Worm (Caenorhabditis elegans): ENCODE measurements around the gene let-99.

let-99 gene

ce11 chrIV:12614624-12615023 lies 47.0 kb downstream of the let-99 start, which contains the start of gene efa-6:
efa-6 (minus strand) TSS chrIV:12614724.
- no peak for TF ChIP-seq unc-62 (GFP tag; optimal IDR thresholded peaks at IDR 0.05)

ce11 chrIV:12615122-12615745 lies 47.6 kb downstream of the let-99 start:
- no peak for TF ChIP-seq unc-62 (GFP tag; optimal IDR thresholded peaks at IDR 0.05)

DNA sequence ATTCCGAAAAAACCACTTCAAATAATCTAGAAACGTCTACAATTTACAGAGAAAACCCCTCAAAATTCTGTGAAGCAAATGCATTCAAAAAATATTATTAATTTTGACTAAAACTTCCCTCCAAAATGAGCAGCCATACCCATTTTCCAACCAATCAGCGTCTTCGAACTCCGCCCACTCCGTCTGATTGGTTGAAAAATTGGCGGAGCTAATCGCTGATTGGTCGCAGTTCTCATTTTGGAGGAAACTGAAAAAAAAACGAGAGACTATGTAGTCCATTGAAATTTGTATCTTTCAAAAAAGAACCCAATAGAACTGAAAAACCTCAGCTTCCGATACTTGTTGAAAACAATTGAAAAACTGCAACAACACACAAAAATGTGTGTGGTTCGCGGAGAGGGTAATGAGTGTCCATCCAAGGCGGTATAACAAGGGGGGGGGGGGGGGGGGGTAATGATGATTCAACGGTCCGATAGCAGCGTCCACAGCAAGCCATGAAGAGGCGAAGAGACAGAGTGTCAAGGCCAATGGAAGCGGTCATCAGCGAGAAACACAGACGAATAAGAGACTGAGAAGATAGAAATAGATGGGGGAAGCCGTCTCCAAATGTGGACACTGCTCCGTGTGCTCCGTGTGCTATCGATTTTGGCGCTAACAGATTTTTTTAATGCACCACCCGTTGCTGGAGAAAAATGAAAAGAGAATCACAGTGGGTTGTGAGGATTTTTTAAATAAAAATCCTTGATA lies 49.5 kb downstream of the let-99 start:
- no peak for TF ChIP-seq unc-62 (GFP tag; optimal IDR thresholded peaks at IDR 0.05)

- TF ChIP-seq unc-62 (GFP tag; optimal IDR thresholded peaks at IDR 0.05): no peak
Measured at ce11 chrIV:12617934-12618333, 50.3 kb downstream of the let-99 start.

DNA sequence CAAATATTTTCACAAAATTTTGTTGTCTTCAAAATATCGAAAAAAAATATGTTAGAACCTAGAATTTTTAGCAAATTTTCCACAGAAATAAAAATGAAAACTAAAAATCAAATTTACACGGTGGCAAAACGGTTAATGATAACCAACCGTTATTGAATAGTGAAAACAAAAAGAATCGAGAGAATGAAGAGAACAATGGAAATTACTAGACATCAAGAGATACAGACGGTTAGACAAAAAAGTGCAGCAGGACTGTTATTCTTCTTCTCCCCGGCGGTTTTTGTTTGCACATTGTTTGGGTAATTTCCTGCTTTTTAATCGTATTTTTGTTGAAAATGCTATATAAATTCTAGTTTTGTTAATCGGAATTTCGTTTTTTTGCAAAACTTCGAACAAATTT lies 51.2 kb downstream of the let-99 start:
- TF ChIP-seq unc-62 (GFP tag; optimal IDR thresholded peaks at IDR 0.05): no peak

All from whole organism, dauer.